Fruit fly (Drosophila melanogaster) whole organism, prepupa: ENCODE measurements around the gene POLDIP2.

Experiments used
- CG10631 ChIP-seq: fragments of 200-800 bp; sonication (Bioruptor generic); optimal IDR thresholded peaks from 2 replicates; lab custom pipeline; 2016; ENCODE audit warnings: missing biosample characterization, missing genetic modification characterization
- CG10669 ChIP-seq: fragments of 200-800 bp; sonication (Bioruptor generic); optimal IDR thresholded peaks from 3 replicates; lab custom pipeline; 2018; ENCODE audit warnings: missing biosample characterization, mild to moderate bottlenecking, missing genetic modification characterization, moderate library complexity
- CG11762 ChIP-seq: fragments of 200-800 bp; sonication (Bioruptor generic); optimal IDR thresholded peaks from 3 replicates; lab custom pipeline; 2016; ENCODE audit warnings: missing biosample characterization, missing genetic modification characterization; ENCODE audit not compliant: insufficient read depth
- CG11902 ChIP-seq: fragments of 200-800 bp; sonication (Bioruptor generic); optimal IDR thresholded peaks from 3 replicates; lab custom pipeline; 2016; ENCODE audit warnings: missing biosample characterization, missing genetic modification characterization
- CG15336 ChIP-seq: fragments of 200-800 bp; sonication (Bioruptor generic); IDR thresholded peaks from 2 replicates; pipeline ENCODE4 v1.3.6; 2022; ENCODE audit warnings: missing biosample characterization, missing genetic modification characterization
- CG1621 ChIP-seq: fragments of 200-800 bp; sonication (Bioruptor generic); optimal IDR thresholded peaks from 3 replicates; lab custom pipeline; 2018; ENCODE audit warnings: missing biosample characterization, mild to moderate bottlenecking, missing genetic modification characterization
- CG16779 ChIP-seq: fragments of 200-800 bp; sonication (Bioruptor generic); optimal IDR thresholded peaks from 3 replicates; lab custom pipeline; 2017; ENCODE audit warnings: missing biosample characterization, mild to moderate bottlenecking, missing genetic modification characterization
- CG3032 ChIP-seq: fragments of 200-800 bp; optimal IDR thresholded peaks from 2 replicates; lab custom pipeline; 2019; ENCODE audit warnings: missing biosample characterization, mild to moderate bottlenecking, missing genetic modification characterization, moderate library complexity
- CG31627 ChIP-seq: fragments of 200-800 bp; sonication (Bioruptor generic); optimal IDR thresholded peaks from 3 replicates; lab custom pipeline; 2016; ENCODE audit warnings: missing biosample characterization, missing genetic modification characterization
- CG32006 ChIP-seq: fragments of 200-800 bp; sonication (Bioruptor generic); optimal IDR thresholded peaks from 3 replicates; lab custom pipeline; 2017; ENCODE audit warnings: missing biosample characterization, mild to moderate bottlenecking, missing genetic modification characterization
- CG34406 ChIP-seq: fragments of 200-800 bp; sonication (Bioruptor generic); optimal IDR thresholded peaks from 3 replicates; lab custom pipeline; 2016; ENCODE audit warnings: missing biosample characterization, missing genetic modification characterization
- CG4318 ChIP-seq: fragments of 200-800 bp; sonication (Bioruptor generic); optimal IDR thresholded peaks from 3 replicates; lab custom pipeline; 2017; ENCODE audit warnings: missing biosample characterization, mild to moderate bottlenecking, missing genetic modification characterization
- CG6163 ChIP-seq: fragments of 200-800 bp; sonication (Bioruptor generic); IDR thresholded peaks from 3 replicates; pipeline ENCODE4 v1.3.6; 2022; ENCODE audit warnings: missing biosample characterization, missing genetic modification characterization
- CG6792 ChIP-seq: fragments of 200-800 bp; sonication (Bioruptor generic); optimal IDR thresholded peaks from 3 replicates; lab custom pipeline; 2016; ENCODE audit warnings: missing biosample characterization, missing genetic modification characterization
- CG6808 ChIP-seq: fragments of 200-800 bp; sonication (Bioruptor generic); optimal IDR thresholded peaks from 3 replicates; lab custom pipeline; 2017; ENCODE audit warnings: missing biosample characterization, missing genetic modification characterization, mild to moderate bottlenecking, moderate library complexity, missing genetic modification reagents
- CG6854 ChIP-seq: fragments of 200-800 bp; sonication (Bioruptor generic); optimal IDR thresholded peaks from 2 replicates; lab custom pipeline; 2017; ENCODE audit warnings: missing biosample characterization, mild to moderate bottlenecking, missing genetic modification characterization
- CG8119 ChIP-seq: fragments of 200-800 bp; sonication (Bioruptor generic); IDR thresholded peaks from 3 replicates; pipeline ENCODE4 v1.3.6; 2022; ENCODE audit warnings: missing biosample characterization, missing genetic modification characterization
- CG8319 ChIP-seq: fragments of 200-800 bp; sonication (Bioruptor generic); optimal IDR thresholded peaks from 3 replicates; lab custom pipeline; 2016; ENCODE audit warnings: missing biosample characterization, missing genetic modification characterization
- CG9139 ChIP-seq: fragments of 200-800 bp; sonication (Bioruptor generic); optimal IDR thresholded peaks from 3 replicates; lab custom pipeline; 2017; ENCODE audit warnings: missing biosample characterization, mild to moderate bottlenecking, missing genetic modification characterization
- Eip75B ChIP-seq: fragments of 200-800 bp; sonication (Bioruptor generic); optimal IDR thresholded peaks from 3 replicates; lab custom pipeline; 2016; ENCODE audit warnings: missing biosample characterization, missing genetic modification characterization
- Eip78C ChIP-seq: fragments of 200-800 bp; sonication (Bioruptor generic); peaks from one replicate; lab custom pipeline; 2016; ENCODE audit warnings: missing biosample characterization, missing genetic modification characterization
- Eip93F ChIP-seq: fragments of 200-800 bp; sonication (Bioruptor generic); optimal IDR thresholded peaks from 2 replicates; lab custom pipeline; 2016; ENCODE audit warnings: missing biosample characterization, mild to moderate bottlenecking, missing genetic modification characterization
- Ets21C ChIP-seq: fragments of 200-800 bp; sonication (Bioruptor generic); optimal IDR thresholded peaks from 3 replicates; lab custom pipeline; 2016; ENCODE audit warnings: missing biosample characterization, missing genetic modification characterization
- Ets96B ChIP-seq: fragments of 200-800 bp; optimal IDR thresholded peaks from 2 replicates; lab custom pipeline; 2019; ENCODE audit warnings: missing biosample characterization, mild to moderate bottlenecking, missing genetic modification characterization, moderate library complexity
- Gug ChIP-seq: fragments of 200-800 bp; sonication (Bioruptor generic); IDR thresholded peaks from 2 replicates; pipeline ENCODE4 v1.3.6; 2022; ENCODE audit warnings: missing biosample characterization, missing genetic modification characterization
- Hr38 ChIP-seq: sonication (Bioruptor generic); optimal IDR thresholded peaks from 2 replicates; lab custom pipeline; 2016; ENCODE audit warnings: missing biosample characterization, missing genetic modification characterization
- Hr39 ChIP-seq: fragments of 200-800 bp; sonication (Bioruptor generic); optimal IDR thresholded peaks from 2 replicates; lab custom pipeline; 2016; ENCODE audit warnings: missing biosample characterization, missing genetic modification characterization
- Hr4 ChIP-seq: fragments of 200-800 bp; sonication (Bioruptor generic); optimal IDR thresholded peaks from 3 replicates; lab custom pipeline; 2016; ENCODE audit warnings: missing biosample characterization, missing genetic modification characterization
- Lpt ChIP-seq: fragments of 200-800 bp; sonication (Bioruptor generic); optimal IDR thresholded peaks from 3 replicates; lab custom pipeline; 2016; ENCODE audit warnings: missing biosample characterization, missing genetic modification characterization
- Met ChIP-seq: fragments of 200-800 bp; sonication (Bioruptor generic); optimal IDR thresholded peaks from 3 replicates; lab custom pipeline; 2016; ENCODE audit warnings: missing biosample characterization, missing genetic modification characterization
- Sox102F ChIP-seq: fragments of 200-800 bp; sonication (Bioruptor generic); optimal IDR thresholded peaks from 2 replicates; lab custom pipeline; 2016; ENCODE audit warnings: missing biosample characterization, mild to moderate bottlenecking, missing genetic modification characterization
- achi ChIP-seq: fragments of 200-800 bp; sonication (Bioruptor generic); optimal IDR thresholded peaks from 3 replicates; lab custom pipeline; 2016; ENCODE audit warnings: missing biosample characterization, missing genetic modification characterization
- cyc ChIP-seq: fragments of 200-800 bp; sonication (Bioruptor generic); optimal IDR thresholded peaks from 3 replicates; lab custom pipeline; 2016; ENCODE audit warnings: missing biosample characterization, missing genetic modification characterization
- dac ChIP-seq: fragments of 200-800 bp; sonication (Bioruptor generic); optimal IDR thresholded peaks from 2 replicates; lab custom pipeline; 2017; ENCODE audit warnings: missing biosample characterization, mild to moderate bottlenecking, missing genetic modification characterization
- dsx ChIP-seq: fragments of 200-800 bp; optimal IDR thresholded peaks from 3 replicates; lab custom pipeline; 2019; ENCODE audit warnings: missing biosample characterization, mild to moderate bottlenecking, missing genetic modification characterization, moderate library complexity; ENCODE audit not compliant: poor library complexity, severe bottlenecking
- eg ChIP-seq: fragments of 200-800 bp; sonication (Bioruptor generic); IDR thresholded peaks from 3 replicates; pipeline ENCODE4 v1.3.6; 2022; ENCODE audit warnings: missing biosample characterization, missing genetic modification characterization
- esn ChIP-seq: fragments of 200-800 bp; sonication (Bioruptor generic); optimal IDR thresholded peaks from 2 replicates; lab custom pipeline; 2016; ENCODE audit warnings: missing biosample characterization, mild to moderate bottlenecking, missing genetic modification characterization, moderate library complexity
- fd59A ChIP-seq: fragments of 200-800 bp; sonication (Bioruptor generic); optimal IDR thresholded peaks from 2 replicates; lab custom pipeline; 2017; ENCODE audit warnings: missing biosample characterization, mild to moderate bottlenecking, missing genetic modification characterization, missing genetic modification reagents
- fkh ChIP-seq: fragments of 200-800 bp; sonication (Bioruptor generic); optimal IDR thresholded peaks from 3 replicates; lab custom pipeline; 2017; ENCODE audit warnings: missing biosample characterization, mild to moderate bottlenecking, missing genetic modification characterization, moderate library complexity
- spab ChIP-seq: fragments of 200-800 bp; sonication (Bioruptor generic); optimal IDR thresholded peaks from 2 replicates; lab custom pipeline; 2017; ENCODE audit warnings: missing biosample characterization, mild to moderate bottlenecking, missing genetic modification characterization, missing genetic modification reagents
- ss ChIP-seq, 2 experiments: fragments of 200-800 bp; sonication (Bioruptor generic); optimal IDR thresholded peaks; 2 replicates in 1 of 2; 3 replicates in 1 of 2; lab custom pipeline; 2017 to 2018; ENCODE audit warnings: mild to moderate bottlenecking in 2 of 2, missing biosample characterization in 2 of 2, missing genetic modification characterization in 2 of 2, moderate library complexity in 1 of 2
- svp ChIP-seq: fragments of 200-800 bp; sonication (Bioruptor generic); peaks from one replicate; lab custom pipeline; 2016; ENCODE audit warnings: missing biosample characterization, missing genetic modification characterization
- vri ChIP-seq: fragments of 200-800 bp; sonication (Bioruptor generic); optimal IDR thresholded peaks from 3 replicates; lab custom pipeline; 2016; ENCODE audit warnings: missing biosample characterization, mild to moderate bottlenecking, missing genetic modification characterization

The POLDIP2 gene

DNA sequence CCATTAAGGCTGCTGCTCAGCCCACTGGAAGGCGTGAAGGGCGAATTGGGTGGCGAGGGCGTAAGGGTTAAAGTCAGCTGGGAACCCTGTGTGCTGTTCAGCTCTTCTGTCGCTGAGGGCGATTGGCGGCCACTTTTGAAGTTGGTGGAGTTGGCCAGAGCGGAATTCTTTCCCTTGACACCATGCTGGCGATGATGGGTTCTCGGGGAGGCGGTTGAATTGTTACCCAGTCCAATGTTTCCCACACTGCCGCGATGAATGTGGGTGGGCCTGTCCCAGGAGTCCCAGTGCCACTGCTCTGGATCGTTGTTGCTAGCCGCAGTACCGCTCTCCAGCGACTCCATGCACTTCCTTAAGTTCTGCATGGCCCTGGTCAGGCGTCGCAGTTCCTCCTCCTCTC, 15.2 kb downstream of the POLDIP2 start:
- TF ChIP-seq dac (no peak), achi (GFP tag; lab: Kevin White, UChicago) (no peak), spab (GFP tag; lab: Kevin White, UChicago) (no peak), Eip93F (GFP tag; lab: Kevin White, UChicago) (no peak), CG32006 (no peak), CG1621 (tag; lab: Kevin White, UChicago) (no peak), ss (GFP tag; optimal IDR thresholded peaks at IDR 0.05; lab: Kevin White, UChicago) (no peak), Hr38 (GFP tag; lab: Kevin White, UChicago) (no peak), CG8319 (GFP tag; lab: Kevin White, UChicago) (no peak), Hr4 (GFP tag; lab: Kevin White, UChicago) (no peak), Eip75B (GFP tag; lab: Kevin White, UChicago) (no peak), CG31627 (GFP tag; lab: Kevin White, UChicago) (no peak), dsx (no peak), fkh (GFP tag; lab: Kevin White, UChicago) (no peak)

DNA sequence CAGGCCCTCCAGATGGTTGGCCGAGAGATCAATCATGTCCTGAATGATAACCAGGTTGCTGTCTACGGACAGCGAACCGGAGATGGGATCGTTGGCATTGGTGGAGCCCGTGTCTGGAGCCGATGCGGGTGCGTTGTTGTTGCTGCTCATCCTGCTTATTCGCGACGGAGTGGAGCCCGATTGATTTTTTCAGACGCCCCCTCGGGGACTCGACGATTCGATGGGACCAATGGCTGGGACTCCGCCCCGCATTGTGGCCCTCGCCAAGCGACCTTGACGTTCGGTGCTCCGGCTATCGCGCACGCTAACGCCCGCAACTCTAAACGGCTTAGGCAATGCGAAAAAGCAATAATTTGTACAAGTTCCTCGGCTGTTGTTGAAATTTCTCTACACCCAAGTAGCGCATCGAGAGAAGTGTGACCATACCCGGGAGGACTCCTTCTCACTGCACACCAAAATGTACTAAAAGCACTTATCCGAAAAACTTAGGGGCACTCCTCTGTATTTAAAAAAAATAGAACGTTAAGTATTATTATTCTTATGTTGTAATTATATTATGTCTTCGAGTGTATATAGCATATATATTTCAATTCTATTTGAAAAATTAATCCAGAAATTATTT, 16.0 kb downstream of the POLDIP2 start, which contains the start of gene ksr:
Gene ksr (minus strand): TSS at position 419 of the 622 bp plus-strand sequence.
- TF ChIP-seq Ets96B (tag; lab: Kevin White, UChicago) (peak; percentile 18), CG8319 (GFP tag; lab: Kevin White, UChicago) (no peak), CG10631 (GFP tag; lab: Kevin White, UChicago) (no peak), fkh (GFP tag; lab: Kevin White, UChicago) (no peak), CG6163 (peak; percentile 7; the same call in 1 of the 3 replicates), cyc (GFP tag; lab: Kevin White, UChicago) (no peak), esn (GFP tag; lab: Kevin White, UChicago) (peak; percentile 29), Hr38 (GFP tag; lab: Kevin White, UChicago) (no peak), Hr39 (no peak), CG8119 (GFP tag; lab: Robert Waterston, UW) (no peak), Eip93F (GFP tag; lab: Kevin White, UChicago) (no peak), dsx (no peak), svp (GFP tag; lab: Kevin White, UChicago) (no peak), CG15336 (GFP tag; lab: Robert Waterston, UW) (no peak), CG6854 (peak; percentile 36), eg (GFP tag; lab: Robert Waterston, UW) (peak; percentile 22; the same call in 1 of the 3 replicates), CG6808 (GFP tag; lab: Kevin White, UChicago) (no peak), CG9139 (GFP tag; lab: Kevin White, UChicago) (no peak), CG6792 (no peak), CG11902 (GFP tag; lab: Kevin White, UChicago) (no peak), CG16779 (tag; lab: Kevin White, UChicago) (no peak), Eip78C (GFP tag; lab: Kevin White, UChicago) (no peak), CG3032 (tag; lab: Kevin White, UChicago) (peak; percentile 30), CG11762 (GFP tag; lab: Kevin White, UChicago) (no peak), fd59A (GFP tag; lab: Kevin White, UChicago) (no peak), Sox102F (no peak)

DNA sequence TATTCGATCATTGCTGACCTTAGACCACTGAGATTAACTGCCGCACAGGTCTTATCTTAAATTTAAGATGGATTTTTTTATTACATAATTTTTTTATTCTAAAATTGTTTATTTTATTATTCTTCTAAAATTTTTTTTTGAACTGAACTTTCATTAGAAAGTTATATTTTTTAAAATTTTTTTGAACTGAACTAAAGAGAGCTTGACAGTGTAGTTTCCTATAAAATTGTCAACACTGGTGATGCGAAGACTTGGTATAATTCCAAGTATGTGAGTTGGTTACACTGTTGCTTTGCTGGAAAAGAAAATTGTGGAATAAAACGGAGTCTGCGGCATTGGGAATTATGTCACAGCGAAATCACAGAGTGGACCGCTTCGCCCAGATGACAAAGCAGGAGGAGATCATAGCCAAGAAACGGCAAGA, 17.7 kb downstream of the POLDIP2 start, which contains the start of gene CG31550:
Gene CG31550 (plus strand): TSS at position 249 of the 424 bp plus-strand sequence.
- TF ChIP-seq dsx (no peak), spab (GFP tag; lab: Kevin White, UChicago) (no peak), CG32006 (no peak), Lpt (peak; percentile 18), svp (GFP tag; lab: Kevin White, UChicago) (no peak), fkh (GFP tag; lab: Kevin White, UChicago) (no peak), CG6854 (peak; percentile 14), CG11902 (GFP tag; lab: Kevin White, UChicago) (peak; percentile 28), fd59A (GFP tag; lab: Kevin White, UChicago) (no peak), CG8319 (GFP tag; lab: Kevin White, UChicago) (no peak), Hr38 (GFP tag; lab: Kevin White, UChicago) (no peak), dac (no peak), vri (GFP tag; lab: Kevin White, UChicago) (no peak), Gug (GFP tag; lab: Robert Waterston, UW) (peak; percentile 55), CG10669 (GFP tag; lab: Kevin White, UChicago) (no peak), eg (GFP tag; lab: Robert Waterston, UW) (peak; percentile 66), CG6163 (peak; percentile 52; the same call in 1 of the 3 replicates), CG34406 (GFP tag; lab: Kevin White, UChicago) (peak; percentile 60), Met (GFP tag; lab: Kevin White, UChicago) (no peak), CG11762 (GFP tag; lab: Kevin White, UChicago) (no peak), CG10631 (GFP tag; lab: Kevin White, UChicago) (peak; percentile 73), Hr4 (GFP tag; lab: Kevin White, UChicago) (no peak), Hr39 (peak; percentile 55), Ets21C (no peak), CG4318 (no peak), Sox102F (no peak), Eip78C (GFP tag; lab: Kevin White, UChicago) (no peak)
